Worm (Caenorhabditis elegans) whole organism, late embryonic: ENCODE measurements around the gene F20C5.11.

ENCODE experiments used
- C08G9.2 ChIP-seq: sonication (generic microtip); optimal IDR thresholded peaks from 2 replicates; lab custom pipeline; 2016; ENCODE audit warnings: mild to moderate bottlenecking, missing genetic modification characterization, moderate library complexity, missing compliant biosample characterization
- C38D4.7 ChIP-seq: fragments of 200-800 bp; sonication (Bioruptor generic); optimal IDR thresholded peaks from 2 replicates; lab custom pipeline; 2018; ENCODE audit warnings: mild to moderate bottlenecking, missing genetic modification characterization, moderate library complexity, missing compliant biosample characterization
- K09A11.1 ChIP-seq: sonication (generic microtip); optimal IDR thresholded peaks from 2 replicates; lab custom pipeline; 2017; ENCODE audit warnings: antibody characterized with exemption, mild to moderate bottlenecking, missing genetic modification characterization, missing compliant biosample characterization; ENCODE audit not compliant: insufficient read depth
- T23F11.4 ChIP-seq: fragments of 200-800 bp; sonication (Bioruptor generic); optimal IDR thresholded peaks from 2 replicates; lab custom pipeline; 2018; ENCODE audit warnings: mild to moderate bottlenecking, missing genetic modification characterization, missing compliant biosample characterization
- ahr-1 ChIP-seq: sonication (generic microtip); optimal IDR thresholded peaks from 2 replicates; lab custom pipeline; 2016; ENCODE audit warnings: missing genetic modification characterization, missing compliant biosample characterization
- ceh-14 ChIP-seq: sonication (generic microtip); optimal IDR thresholded peaks from 2 replicates; lab custom pipeline; 2016; ENCODE audit warnings: missing genotype, missing genetic modification characterization, missing compliant biosample characterization
- ceh-22 ChIP-seq: sonication (generic microtip); optimal IDR thresholded peaks from 2 replicates; lab custom pipeline; 2017; ENCODE audit warnings: missing biosample characterization, missing genetic modification characterization
- ceh-24 ChIP-seq: sonication (generic microtip); optimal IDR thresholded peaks from 2 replicates; lab custom pipeline; 2016; ENCODE audit warnings: mild to moderate bottlenecking, missing genetic modification characterization, missing compliant biosample characterization
- ceh-30 ChIP-seq: fragments of 150-350 bp; optimal IDR thresholded peaks from 2 replicates; lab custom pipeline; 2014; ENCODE audit warnings: missing biosample characterization, missing genetic modification characterization
- ceh-45 ChIP-seq: fragments of 200-800 bp; sonication (Bioruptor generic); IDR thresholded peaks from 2 replicates; pipeline ENCODE4 v1.3.6; 2022; ENCODE audit warnings: missing genetic modification reagents, missing genetic modification characterization, missing compliant biosample characterization
- ceh-48 ChIP-seq: sonication (generic microtip); optimal IDR thresholded peaks from 2 replicates; lab custom pipeline; 2016; ENCODE audit warnings: missing genetic modification characterization, inconsistent platforms, missing compliant biosample characterization
- ceh-6 ChIP-seq: fragments of 200-800 bp; sonication (Bioruptor generic); optimal IDR thresholded peaks from 2 replicates; lab custom pipeline; 2018; ENCODE audit warnings: mild to moderate bottlenecking, missing genetic modification characterization, missing compliant biosample characterization
- ceh-9 ChIP-seq: sonication (generic microtip); optimal IDR thresholded peaks from 2 replicates; lab custom pipeline; 2016; ENCODE audit warnings: mild to moderate bottlenecking, missing genetic modification characterization, inconsistent platforms, missing compliant biosample characterization
- dmd-4 ChIP-seq: sonication (generic microtip); optimal IDR thresholded peaks from 2 replicates; lab custom pipeline; 2016; ENCODE audit warnings: borderline replicate concordance, missing genetic modification characterization, missing compliant biosample characterization
- dve-1 ChIP-seq: sonication (generic microtip); optimal IDR thresholded peaks from 2 replicates; lab custom pipeline; 2017; ENCODE audit warnings: antibody characterized with exemption, mild to moderate bottlenecking, missing genetic modification characterization, missing compliant biosample characterization
- elt-4 ChIP-seq: sonication (generic microtip); optimal IDR thresholded peaks from 2 replicates; lab custom pipeline; 2016; ENCODE audit warnings: missing genetic modification characterization, missing compliant biosample characterization
- ets-4 ChIP-seq: sonication (generic microtip); optimal IDR thresholded peaks from 2 replicates; lab custom pipeline; 2016; ENCODE audit warnings: missing genetic modification characterization, missing compliant biosample characterization
- fkh-10 ChIP-seq: fragments of 150-350 bp; optimal IDR thresholded peaks from 2 replicates; lab custom pipeline; 2014; ENCODE audit warnings: missing biosample characterization, missing genetic modification reagents, missing genetic modification characterization
- gmeb-2 ChIP-seq: sonication (generic microtip); optimal IDR thresholded peaks from 2 replicates; lab custom pipeline; 2016; ENCODE audit warnings: missing genetic modification characterization, inconsistent platforms, missing compliant biosample characterization
- hlh-15 ChIP-seq: sonication (generic microtip); optimal IDR thresholded peaks from 2 replicates; lab custom pipeline; 2016; ENCODE audit warnings: missing genetic modification characterization, missing compliant biosample characterization
- hlh-30 ChIP-seq: sonication (generic microtip); optimal IDR thresholded peaks from 2 replicates; lab custom pipeline; 2017; ENCODE audit warnings: antibody characterized with exemption, missing genetic modification characterization, missing compliant biosample characterization; ENCODE audit not compliant: insufficient read depth
- lim-6 ChIP-seq: sonication (generic microtip); optimal IDR thresholded peaks from 2 replicates; lab custom pipeline; 2016; ENCODE audit warnings: missing genetic modification characterization, missing compliant biosample characterization
- lin-11 ChIP-seq: fragments of 200-800 bp; sonication (Bioruptor generic); optimal IDR thresholded peaks from 2 replicates; lab custom pipeline; 2018; ENCODE audit warnings: mild to moderate bottlenecking, missing genetic modification characterization, missing compliant biosample characterization
- mec-3 ChIP-seq: sonication (generic microtip); optimal IDR thresholded peaks from 2 replicates; lab custom pipeline; 2016; ENCODE audit warnings: borderline replicate concordance, missing genetic modification characterization, missing compliant biosample characterization
- nfya-1 ChIP-seq: sonication (generic microtip); optimal IDR thresholded peaks from 2 replicates; lab custom pipeline; 2017; ENCODE audit warnings: missing genetic modification characterization, mild to moderate bottlenecking, missing compliant biosample characterization, antibody characterized with exemption, moderate library complexity
- nhr-11 ChIP-seq: fragments of 150-350 bp; optimal IDR thresholded peaks from 2 replicates; lab custom pipeline; 2014; ENCODE audit warnings: missing biosample characterization, missing genetic modification characterization
- nhr-232 ChIP-seq: sonication (generic microtip); optimal IDR thresholded peaks from 2 replicates; lab custom pipeline; 2016; ENCODE audit warnings: missing genetic modification characterization, missing compliant biosample characterization
- npax-4 ChIP-seq: sonication (generic microtip); optimal IDR thresholded peaks from 2 replicates; lab custom pipeline; 2016; ENCODE audit warnings: missing genetic modification characterization, missing compliant biosample characterization
- pag-3 ChIP-seq: sonication (generic microtip); optimal IDR thresholded peaks from 2 replicates; lab custom pipeline; 2016; ENCODE audit warnings: missing compliant biosample characterization, missing genetic modification characterization, borderline replicate concordance
- pax-1 ChIP-seq: fragments of 150-350 bp; optimal IDR thresholded peaks from 2 replicates; lab custom pipeline; 2014; ENCODE audit warnings: missing biosample characterization, missing genetic modification characterization
- pha-2 ChIP-seq: sonication (generic microtip); optimal IDR thresholded peaks from 2 replicates; lab custom pipeline; 2017; ENCODE audit warnings: mild to moderate bottlenecking, missing genetic modification characterization, missing compliant biosample characterization
- ref-2 ChIP-seq: sonication (generic microtip); optimal IDR thresholded peaks from 2 replicates; lab custom pipeline; 2016; ENCODE audit warnings: missing genetic modification characterization, missing compliant biosample characterization
- sdc-2 ChIP-seq: sonication (generic microtip); optimal IDR thresholded peaks from 2 replicates; lab custom pipeline; 2016; ENCODE audit warnings: missing genotype, missing genetic modification characterization, missing compliant biosample characterization
- sox-2 ChIP-seq: fragments of 200-800 bp; sonication (Bioruptor generic); IDR thresholded peaks from 2 replicates; pipeline ENCODE4 v1.3.6; 2022; ENCODE audit warnings: missing genetic modification reagents, missing genetic modification characterization, missing compliant biosample characterization
- ttx-3 ChIP-seq: sonication (generic microtip); optimal IDR thresholded peaks from 2 replicates; lab custom pipeline; 2016; ENCODE audit warnings: missing genetic modification reagents, missing genetic modification characterization, missing compliant biosample characterization
- unc-3 ChIP-seq, 2 experiments: fragments of 200-800 bp in 1 of 2; sonication (Bioruptor generic) in 1 of 2; sonication (generic microtip) in 1 of 2; conservative IDR thresholded peaks in 1 of 2; optimal IDR thresholded peaks in 1 of 2; 2 replicates each; pipeline versions ENCODE4 v1.3.6 to Lab custom; 2016 to 2022; ENCODE audit warnings: missing compliant biosample characterization in 2 of 2, missing genetic modification characterization in 2 of 2, missing genetic modification reagents in 1 of 2
- unc-42 ChIP-seq: sonication (generic microtip); optimal IDR thresholded peaks from 2 replicates; lab custom pipeline; 2016; ENCODE audit warnings: missing genotype, missing genetic modification characterization, missing compliant biosample characterization
- unc-55 ChIP-seq: sonication (generic microtip); optimal IDR thresholded peaks from 2 replicates; lab custom pipeline; 2017; ENCODE audit warnings: missing biosample characterization, missing genetic modification reagents, missing genetic modification characterization
- zip-5 ChIP-seq: sonication (generic microtip); optimal IDR thresholded peaks from 2 replicates; lab custom pipeline; 2016; ENCODE audit warnings: missing genetic modification characterization, missing compliant biosample characterization
- ztf-16 ChIP-seq: sonication (generic microtip); optimal IDR thresholded peaks from 2 replicates; lab custom pipeline; 2017; ENCODE audit warnings: missing genetic modification characterization, missing compliant biosample characterization

The F20C5.11 gene

ce11 chrIV:8743654-8744332, 18.0 kb downstream of the F20C5.11 start, which contains the start of gene F21D5.7:
F21D5.7 (minus strand) TSS chrIV:8743704.
- TF ChIP-seq hlh-30 (tag; lab: Kevin White, UChicago) (peak; percentile 38), unc-42 (tag; lab: Kevin White, UChicago) (peak; percentile 6), nfya-1 (tag; lab: Kevin White, UChicago) (peak; percentile 46), ets-4 (tag; lab: Kevin White, UChicago) (peak; percentile 6), dmd-4 (tag; lab: Kevin White, UChicago) (no peak)

ce11 chrIV:8740952-8741438, 20.8 kb downstream of the F20C5.11 start, which contains the start of gene F21D5.6:
F21D5.6 (minus strand) TSS chrIV:8741388.
- TF ChIP-seq ceh-22 (tag; lab: Kevin White, UChicago): no peak
- TF ChIP-seq C38D4.7 (GFP tag; lab: Kevin White, UChicago): no peak
- no peak for TF ChIP-seq fkh-10
- no peak for TF ChIP-seq pha-2
- TF ChIP-seq sox-2 (GFP tag; lab: Robert Waterston, UW): no peak
- TF ChIP-seq nhr-11 (tag; lab: Kevin White, UChicago): no peak
- TF ChIP-seq K09A11.1 (tag; lab: Kevin White, UChicago): no peak

- TF ChIP-seq ceh-9 (tag; lab: Kevin White, UChicago) (no peak), fkh-10 (no peak), nhr-232 (tag; lab: Kevin White, UChicago) (no peak), ceh-6 (GFP tag; lab: Kevin White, UChicago) (no peak), ceh-30 (no peak), hlh-15 (no peak), pax-1 (tag; lab: Kevin White, UChicago) (no peak), ceh-14 (no peak), dve-1 (tag; lab: Kevin White, UChicago) (no peak), ztf-16 (no peak), ahr-1 (tag; lab: Kevin White, UChicago) (no peak), lin-11 (no peak), ceh-45 (GFP tag; lab: Robert Waterston, UW) (no peak), elt-4 (tag; lab: Kevin White, UChicago) (no peak), ceh-48 (no peak), unc-3 (GFP tag; conservative IDR thresholded peaks at IDR 0.05; lab: Robert Waterston, UW) (no peak), unc-3 (tag; optimal IDR thresholded peaks at IDR 0.05; lab: Kevin White, UChicago) (no peak), C08G9.2 (tag; lab: Kevin White, UChicago) (no peak), T23F11.4 (no peak), gmeb-2 (tag; lab: Kevin White, UChicago) (no peak)
Measured at ce11 chrIV:8739926-8740325, 21.9 kb downstream of the F20C5.11 start, which contains the start of gene mrps-33. mrps-33 (minus strand) TSS chrIV:8740026.

- TF ChIP-seq zip-5 (tag; lab: Kevin White, UChicago) (no peak), nfya-1 (tag; lab: Kevin White, UChicago) (no peak), unc-55 (GFP tag; lab: Kevin White, UChicago) (no peak), pag-3 (tag; lab: Kevin White, UChicago) (no peak), ceh-24 (tag; lab: Kevin White, UChicago) (no peak), sdc-2 (no peak), ref-2 (no peak), C38D4.7 (GFP tag; lab: Kevin White, UChicago) (no peak), ttx-3 (tag; lab: Kevin White, UChicago) (no peak), npax-4 (tag; lab: Kevin White, UChicago) (no peak), ceh-45 (GFP tag; lab: Robert Waterston, UW) (no peak), nhr-232 (tag; lab: Kevin White, UChicago) (no peak), K09A11.1 (tag; lab: Kevin White, UChicago) (no peak), pha-2 (no peak), lim-6 (tag; lab: Kevin White, UChicago) (no peak), gmeb-2 (tag; lab: Kevin White, UChicago) (no peak), dmd-4 (tag; lab: Kevin White, UChicago) (no peak), mec-3 (tag; lab: Kevin White, UChicago) (no peak)
- TF ChIP-seq, all 69 proteins: peak for 0
Measured at ce11 chrIV:8739294-8739693, 22.5 kb downstream of the F20C5.11 start, which contains the start of gene F21D5.5. F21D5.5 (minus strand) TSS chrIV:8739394.
